Fruit fly (Drosophila melanogaster): ENCODE data around the gene CG15404.

DNA sequence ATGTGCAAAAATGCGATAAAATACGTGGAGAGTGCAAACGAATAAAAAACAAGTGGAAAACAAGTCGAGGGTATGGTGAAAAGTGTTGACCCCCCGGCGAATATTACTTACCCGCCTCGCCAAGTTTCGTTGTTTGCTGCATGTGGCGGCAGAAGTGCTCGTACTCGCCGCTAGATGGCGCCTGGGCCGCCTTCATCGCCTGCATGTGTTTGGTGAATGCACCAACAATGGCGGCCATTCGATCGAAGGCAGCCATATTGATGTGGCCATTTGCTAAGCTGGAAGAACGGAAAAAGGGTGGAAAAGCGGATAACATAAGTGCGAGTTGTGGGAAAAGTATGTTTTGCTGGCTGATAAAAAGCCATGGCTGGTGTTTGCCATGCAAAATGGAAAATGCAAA is 9.4 kb downstream of the CG15404 start:
- TF ChIP-seq CG8159 (tag; optimal IDR thresholded peaks at IDR 0.05) (no peak), CG12605 (GFP tag; IDR thresholded peaks at IDR 0.05) (no peak), EcR (GFP tag; optimal IDR thresholded peaks at IDR 0.05) (no peak), CG9948 (tag; optimal IDR thresholded peaks at IDR 0.05) (no peak), gl (tag; optimal IDR thresholded peaks at IDR 0.05) (no peak), Snoo (tag; optimal IDR thresholded peaks at IDR 0.05) (no peak), rn (GFP tag; IDR thresholded peaks at IDR 0.05) (no peak), CG14655 (GFP tag; optimal IDR thresholded peaks at IDR 0.05) (no peak), CG32121 (GFP tag; IDR thresholded peaks at IDR 0.05) (no peak)
